Fruit fly (Drosophila melanogaster) Kc167 (cell line): ENCODE data around the gene Pop4.

Source experiments
- Myc ChIP-seq: fragments of >200 bp; optimal IDR thresholded peaks from 2 replicates; lab custom pipeline; 2017; ENCODE audit warnings: missing external identifiers
- Sin3A ChIP-seq: fragments of >200 bp; optimal IDR thresholded peaks from 2 replicates; lab custom pipeline; 2018; ENCODE audit warnings: missing external identifiers
- h ChIP-seq: fragments of >200 bp; optimal IDR thresholded peaks from 3 replicates; lab custom pipeline; 2018; ENCODE audit warnings: missing external identifiers
- insv ChIP-seq: fragments of >200 bp; optimal IDR thresholded peaks from 3 replicates; lab custom pipeline; 2018; ENCODE audit warnings: missing external identifiers
- psq ChIP-seq: fragments of >200 bp; optimal IDR thresholded peaks from 2 replicates; lab custom pipeline; 2017; ENCODE audit warnings: missing external identifiers
- ttk ChIP-seq: sonication (Bioruptor generic); optimal IDR thresholded peaks from 2 replicates; lab custom pipeline; 2017; ENCODE audit warnings: missing external identifiers

The Pop4 gene

DNA sequence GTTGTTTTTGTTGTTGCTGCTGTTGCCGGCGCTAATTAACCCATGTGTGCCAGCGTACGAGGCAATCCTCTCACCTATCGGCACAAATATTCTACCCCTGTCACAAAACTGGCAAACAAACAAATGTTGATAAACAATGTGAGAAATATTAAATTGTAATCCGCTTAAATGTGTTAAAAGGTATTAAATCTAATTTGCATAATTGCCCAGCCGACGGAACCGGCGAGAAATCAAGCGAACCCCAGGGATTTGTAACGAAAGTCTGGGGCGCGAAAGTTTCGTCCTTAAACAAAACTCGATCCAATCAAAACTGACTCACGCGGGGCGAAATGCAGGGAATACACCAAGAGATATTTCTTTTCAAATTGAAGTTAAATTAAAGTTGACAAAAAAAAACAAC, 21.7 kb downstream of the Pop4 start:
- TF ChIP-seq Sin3A (lab: Kevin White, UChicago), result no peak
- TF ChIP-seq psq (lab: Kevin White, UChicago), result no peak

DNA sequence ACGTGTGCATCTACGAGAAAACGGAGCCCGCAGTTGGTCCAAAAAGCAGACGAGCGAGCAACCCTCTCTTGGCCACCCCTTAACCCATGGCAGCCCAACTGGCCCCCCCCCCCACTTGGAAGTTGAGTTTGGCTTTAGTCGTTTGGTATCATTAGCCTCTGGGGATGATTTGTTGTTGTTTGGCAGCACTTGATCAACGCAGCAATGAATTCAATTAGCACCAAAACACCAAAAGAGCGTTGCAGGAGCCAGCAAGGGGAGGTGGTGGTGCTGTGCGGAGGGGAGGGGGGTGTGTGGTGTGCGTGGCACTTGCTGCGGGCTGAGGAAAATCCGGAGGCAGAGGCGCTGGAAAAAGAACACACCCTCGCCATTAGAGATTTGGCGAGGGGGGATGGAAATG, 23.5 kb downstream of the Pop4 start:
- TF ChIP-seq Sin3A (lab: Kevin White, UChicago) (no peak), ttk (lab: Kevin White, UChicago) (no peak), psq (lab: Kevin White, UChicago) (no peak), insv (no peak), Myc (lab: Kevin White, UChicago) (no peak), h (lab: Kevin White, UChicago) (no peak)

DNA sequence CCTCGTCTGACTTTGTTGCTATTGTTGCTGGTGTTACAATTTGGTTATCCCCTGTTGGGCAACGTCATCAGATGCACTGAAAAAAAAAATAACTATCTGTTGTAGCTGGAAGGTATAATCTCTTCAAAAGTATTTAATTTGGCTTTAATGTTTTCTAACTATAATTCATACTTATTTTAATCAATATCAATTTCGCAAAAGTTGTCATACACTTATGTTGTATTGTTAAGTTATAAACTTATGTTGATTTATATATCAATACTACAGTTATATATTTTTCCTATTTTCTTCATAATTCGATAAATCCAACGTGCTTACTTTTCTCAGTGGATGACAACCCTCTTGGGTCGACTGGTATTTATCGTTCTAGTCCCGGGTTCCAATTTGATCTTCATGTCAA, 24.7 kb downstream of the Pop4 start:
- TF ChIP-seq insv, result no peak
- no peak for TF ChIP-seq psq (lab: Kevin White, UChicago)
- no peak for TF ChIP-seq h (lab: Kevin White, UChicago)
- TF ChIP-seq ttk (lab: Kevin White, UChicago), result no peak
- TF ChIP-seq Sin3A (lab: Kevin White, UChicago), result no peak
- TF ChIP-seq Myc (lab: Kevin White, UChicago), result no peak

DNA sequence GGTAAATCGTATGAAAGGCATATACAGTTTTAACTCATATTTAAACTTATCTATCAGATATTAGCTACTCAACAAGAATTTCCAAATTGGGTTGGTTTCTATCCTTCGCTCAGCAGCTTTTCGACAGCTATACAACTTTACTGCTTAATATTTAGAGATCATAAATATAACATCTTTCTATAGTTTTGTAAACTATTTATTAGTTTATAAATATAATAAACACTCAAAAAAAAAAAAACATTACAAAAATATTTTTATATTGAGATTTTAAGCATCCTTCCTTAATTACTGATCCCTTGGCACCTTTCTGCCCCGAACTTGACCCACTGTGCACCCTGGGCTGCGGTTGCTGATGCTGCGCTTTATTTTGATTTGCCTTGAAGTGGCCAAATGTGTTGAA, 25.5 kb downstream of the Pop4 start:
- no peak for TF ChIP-seq Sin3A (lab: Kevin White, UChicago)

DNA sequence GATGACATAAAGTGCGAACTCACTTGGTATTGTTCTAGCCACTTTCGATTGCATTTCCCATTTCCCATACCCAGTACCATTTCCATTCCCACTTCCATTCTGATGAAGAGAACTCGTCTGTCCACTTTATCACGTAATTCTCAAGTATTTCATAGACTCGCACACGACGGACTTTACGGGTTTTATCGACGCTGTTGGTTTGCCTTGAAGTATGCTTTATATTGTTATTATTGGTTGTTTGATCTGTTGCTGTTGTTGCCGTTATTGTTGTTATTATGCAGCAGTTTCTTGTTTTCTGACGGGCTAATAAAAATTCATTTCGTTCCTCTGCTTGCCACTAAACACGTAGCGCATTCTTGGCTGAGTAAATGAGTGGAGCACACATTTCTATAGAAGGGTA, 25.9 kb downstream of the Pop4 start:
- TF ChIP-seq psq (lab: Kevin White, UChicago) (no peak), Myc (lab: Kevin White, UChicago) (no peak), Sin3A (lab: Kevin White, UChicago) (no peak), insv (no peak), ttk (lab: Kevin White, UChicago) (no peak), h (lab: Kevin White, UChicago) (no peak)

DNA sequence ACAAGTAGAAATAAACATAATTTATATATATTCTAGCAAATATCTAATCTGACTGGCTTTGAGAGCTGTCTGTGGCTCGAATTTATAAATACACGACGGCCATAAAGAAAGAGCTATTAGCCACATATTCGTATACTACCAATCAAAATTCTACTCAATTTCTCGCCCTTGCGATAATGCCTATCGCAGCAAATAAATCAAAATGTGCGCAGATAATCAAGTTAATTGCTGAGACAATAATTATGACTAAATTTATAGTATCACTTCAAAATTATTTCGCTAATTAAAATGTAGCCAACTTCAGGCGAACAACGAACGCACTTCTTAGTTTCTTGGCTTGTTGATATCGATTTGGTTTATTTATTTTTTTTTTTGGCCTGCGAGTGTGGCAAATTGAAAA, 26.6 kb downstream of the Pop4 start:
- TF ChIP-seq psq (lab: Kevin White, UChicago) (no peak), Sin3A (lab: Kevin White, UChicago) (no peak), insv (no peak), ttk (lab: Kevin White, UChicago) (no peak), Myc (lab: Kevin White, UChicago) (no peak), h (lab: Kevin White, UChicago) (no peak)

DNA sequence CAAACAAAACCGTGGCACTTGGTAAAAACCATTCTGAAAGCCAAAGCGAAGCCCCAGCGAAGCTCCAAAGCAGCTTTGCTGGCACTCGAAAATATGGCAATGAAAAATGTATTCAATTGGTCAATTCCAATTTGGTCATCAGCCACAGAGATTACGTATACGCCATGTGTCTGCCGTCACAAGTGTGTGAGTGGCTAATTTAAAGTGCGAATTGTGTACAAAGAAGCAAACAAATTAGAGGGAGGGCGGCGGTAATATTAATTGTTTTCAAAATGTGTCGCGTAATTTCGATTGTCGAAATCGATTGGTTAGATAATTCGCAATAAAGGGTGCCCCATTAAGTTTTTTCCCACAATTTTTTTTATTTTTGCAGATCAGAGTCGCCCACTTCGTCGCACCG, 28.7 kb downstream of the Pop4 start:
- no peak for TF ChIP-seq Myc (lab: Kevin White, UChicago)
- TF ChIP-seq h (lab: Kevin White, UChicago), result no peak
- no peak for TF ChIP-seq ttk (lab: Kevin White, UChicago)
- no peak for TF ChIP-seq psq (lab: Kevin White, UChicago)
- TF ChIP-seq Sin3A (lab: Kevin White, UChicago), result no peak
- no peak for TF ChIP-seq insv

DNA sequence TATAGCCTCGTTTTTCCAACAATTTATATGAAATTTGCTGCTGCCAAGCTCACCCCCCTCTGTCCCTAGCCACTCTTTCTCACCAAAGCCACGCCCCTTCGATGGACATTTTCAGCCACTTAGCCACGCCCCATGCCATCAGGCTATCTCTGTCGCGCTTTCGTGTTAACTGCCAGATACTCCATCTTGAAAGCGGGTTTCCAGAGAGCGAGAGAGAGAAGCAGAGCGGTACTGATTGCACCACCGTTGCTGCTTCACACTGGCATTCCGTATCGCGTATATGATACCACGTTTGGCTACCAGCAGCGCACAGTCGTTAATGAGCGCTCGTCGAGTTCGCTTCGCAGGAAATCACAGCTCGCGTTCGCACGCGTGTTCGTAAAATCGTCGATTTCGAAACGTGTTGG, 30.6 kb downstream of the Pop4 start, which contains the start of gene exex:
Gene exex (plus strand): TSS at position 307 of the 407 bp plus-strand sequence.
- TF ChIP-seq Myc (lab: Kevin White, UChicago), result no peak
- TF ChIP-seq psq (lab: Kevin White, UChicago), result no peak

DNA sequence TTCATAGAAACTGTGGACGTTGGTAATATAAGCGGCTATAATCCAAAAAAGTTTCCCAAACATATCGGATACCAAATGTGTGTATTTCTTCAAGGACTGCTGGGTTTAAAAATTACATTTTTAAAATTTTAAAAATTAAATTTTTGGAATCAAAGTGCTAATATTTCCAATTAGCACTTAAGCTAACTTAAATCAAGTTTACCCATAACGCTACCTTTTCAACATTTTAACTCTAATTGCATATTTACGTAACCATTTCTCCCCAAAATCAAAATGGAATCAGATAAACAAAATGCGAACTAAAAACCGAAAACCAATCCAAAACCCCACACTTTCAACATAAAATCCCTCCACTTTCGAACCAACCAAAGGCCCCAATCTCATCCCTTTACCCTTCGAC, 32.2 kb downstream of the Pop4 start, which contains the start of gene CG43880:
Gene CG43880 (minus strand): TSS at position 101 of the 400 bp plus-strand sequence.
- TF ChIP-seq Myc (lab: Kevin White, UChicago) (no peak), insv (no peak), ttk (lab: Kevin White, UChicago) (no peak), Sin3A (lab: Kevin White, UChicago) (no peak), psq (lab: Kevin White, UChicago) (no peak), h (lab: Kevin White, UChicago) (no peak)

DNA sequence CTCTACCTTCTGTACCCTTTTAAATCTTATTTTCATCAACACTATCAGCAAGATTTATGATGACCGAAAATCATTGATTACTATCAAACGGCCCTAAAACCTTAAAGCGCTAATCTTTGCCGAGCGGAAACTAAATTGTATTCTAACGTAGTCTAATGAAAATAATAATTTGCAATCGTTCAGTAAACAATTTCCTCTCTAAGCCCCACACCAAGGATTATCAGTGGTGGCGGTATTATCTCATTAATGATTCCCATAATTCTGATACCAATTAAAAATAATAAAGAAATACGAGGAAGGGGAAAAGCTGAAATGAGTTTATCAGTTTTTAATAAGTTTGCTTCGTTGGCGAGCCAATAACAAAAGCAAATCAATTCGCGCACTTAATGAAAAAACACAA, 34.5 kb downstream of the Pop4 start:
- TF ChIP-seq insv (no peak), psq (lab: Kevin White, UChicago) (no peak), Sin3A (lab: Kevin White, UChicago) (no peak), h (lab: Kevin White, UChicago) (no peak), ttk (lab: Kevin White, UChicago) (no peak)

DNA sequence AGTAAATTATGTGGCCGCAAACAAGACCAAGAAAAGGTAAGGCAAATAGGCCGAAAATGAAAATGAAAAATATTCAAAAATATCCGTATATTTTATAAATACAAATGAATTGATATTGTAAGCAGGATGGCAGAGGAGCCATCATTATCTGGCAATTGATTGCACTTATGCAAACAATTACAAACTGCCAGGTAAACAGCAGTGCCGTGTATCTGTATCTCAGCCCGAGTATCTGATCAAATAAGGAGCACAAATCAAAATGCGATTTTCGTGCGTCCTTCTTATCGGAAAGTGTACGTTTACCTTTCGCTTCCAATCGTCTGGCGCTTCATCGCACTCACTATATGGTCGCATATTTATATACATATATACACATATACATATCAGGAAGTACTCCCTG, 35.4 kb downstream of the Pop4 start:
- TF ChIP-seq Myc (lab: Kevin White, UChicago) (no peak), Sin3A (lab: Kevin White, UChicago) (no peak), ttk (lab: Kevin White, UChicago) (no peak), insv (no peak), psq (lab: Kevin White, UChicago) (no peak), h (lab: Kevin White, UChicago) (no peak)

DNA sequence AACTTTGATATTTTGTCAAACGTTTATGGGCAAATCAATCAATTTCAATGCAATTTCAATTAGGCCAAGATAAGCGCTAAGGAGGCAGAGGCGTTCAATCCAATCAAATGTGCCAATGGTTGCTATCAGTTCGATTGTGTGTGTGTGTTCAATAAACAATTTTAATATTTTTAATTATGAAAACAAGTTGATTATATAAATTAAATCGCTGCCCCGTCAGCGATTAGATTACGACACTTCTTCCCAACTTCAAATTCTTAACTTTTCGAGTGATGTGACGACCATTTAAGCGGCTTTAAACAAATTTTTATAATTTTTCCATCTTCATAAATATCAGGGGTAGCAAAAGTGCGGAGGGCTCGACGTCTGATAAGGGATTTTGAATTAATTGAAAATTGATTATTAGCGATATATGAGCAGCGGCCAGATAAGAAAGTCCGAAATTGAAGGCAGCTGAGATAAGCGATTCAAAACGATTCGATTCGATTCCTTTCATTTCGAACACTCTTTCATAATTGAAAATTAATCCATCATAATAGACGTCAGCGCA, 36.0 kb downstream of the Pop4 start:
- no peak for TF ChIP-seq psq (lab: Kevin White, UChicago)
- TF ChIP-seq Sin3A (lab: Kevin White, UChicago), result no peak
- no peak for TF ChIP-seq ttk (lab: Kevin White, UChicago)
- TF ChIP-seq h (lab: Kevin White, UChicago), result no peak
- TF ChIP-seq Myc (lab: Kevin White, UChicago), result no peak

DNA sequence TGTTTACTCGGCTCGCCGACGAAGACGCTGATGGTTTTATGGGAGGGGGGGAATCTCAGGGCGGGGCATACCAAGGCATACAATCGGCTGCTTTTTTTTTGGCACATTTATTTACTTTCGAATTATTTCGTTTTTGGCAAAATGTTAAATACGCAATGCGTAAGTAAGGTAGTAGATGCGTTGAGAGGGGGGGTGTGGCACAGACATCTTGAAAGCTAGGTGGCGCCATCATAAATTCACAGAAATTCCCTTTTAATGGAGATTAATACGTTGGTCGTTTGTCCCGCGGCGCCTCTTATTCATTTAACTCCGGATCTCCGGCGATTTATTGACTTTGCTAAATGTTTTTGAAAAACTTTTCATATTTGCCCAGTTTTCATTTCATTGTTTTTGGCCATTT, 36.9 kb downstream of the Pop4 start:
- TF ChIP-seq h (lab: Kevin White, UChicago), result no peak
- TF ChIP-seq psq (lab: Kevin White, UChicago), result no peak
- TF ChIP-seq Myc (lab: Kevin White, UChicago), result no peak
- no peak for TF ChIP-seq ttk (lab: Kevin White, UChicago)
- no peak for TF ChIP-seq insv
- no peak for TF ChIP-seq Sin3A (lab: Kevin White, UChicago)
